Worm (Caenorhabditis elegans): ENCODE measurements around the gene srlf-4.

The srlf-4 gene

DNA sequence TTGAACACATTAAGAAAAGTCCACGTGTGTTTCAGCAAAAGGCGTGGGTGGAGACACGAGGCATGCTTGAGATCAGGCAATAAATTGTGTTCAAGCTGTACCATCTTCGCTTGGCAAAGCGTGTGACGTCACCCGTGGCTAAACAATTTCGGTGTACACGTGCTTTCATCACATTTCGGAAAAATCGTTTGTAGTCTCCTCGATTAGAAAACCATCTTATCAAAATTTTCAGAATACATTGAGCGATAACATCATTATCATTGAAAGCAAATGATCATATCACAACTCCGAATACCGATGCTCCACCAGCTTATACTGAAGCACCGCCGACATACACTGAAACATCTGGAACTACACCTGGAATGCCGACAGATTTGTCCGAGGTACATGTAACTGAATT is 22.6 kb downstream of the srlf-4 start:
- no peak for TF ChIP-seq bed-3 (GFP tag; optimal IDR thresholded peaks at IDR 0.05)
- TF ChIP-seq tbx-8 (GFP tag; optimal IDR thresholded peaks at IDR 0.05), result no peak
- TF ChIP-seq nhr-12 (tag; optimal IDR thresholded peaks at IDR 0.05), result no peak
- TF ChIP-seq ztf-11 (tag; optimal IDR thresholded peaks at IDR 0.05), result no peak
- no peak for TF ChIP-seq unc-62 (GFP tag; optimal IDR thresholded peaks at IDR 0.05)
- TF ChIP-seq nhr-28 (tag; optimal IDR thresholded peaks at IDR 0.05), result no peak
- no peak for TF ChIP-seq sem-2 (GFP tag; optimal IDR thresholded peaks at IDR 0.05)
- TF ChIP-seq ceh-39 (tag; optimal IDR thresholded peaks at IDR 0.05), result no peak

ce11 chrIV:12900267-12900666 is 24.0 kb downstream of the srlf-4 start, which contains the start of gene K08D8.10:
TSS of gene K08D8.10 (plus strand) at chrIV:12900567.
- no peak for TF ChIP-seq blmp-1 (tag; optimal IDR thresholded peaks at IDR 0.05)
- no peak for TF ChIP-seq flh-1 (GFP tag; optimal IDR thresholded peaks at IDR 0.05)
- TF ChIP-seq nhr-76 (tag; optimal IDR thresholded peaks at IDR 0.05), result no peak
- TF ChIP-seq lin-13 (tag; optimal IDR thresholded peaks at IDR 0.05), result no peak
- no peak for TF ChIP-seq elt-1 (tag; optimal IDR thresholded peaks at IDR 0.05; ENCODE audit: borderline replicate concordance, insufficient read depth)
- TF ChIP-seq nhr-2 (tag; optimal IDR thresholded peaks at IDR 0.05), result no peak
- TF ChIP-seq hlh-1 (tag; optimal IDR thresholded peaks at IDR 0.05), result no peak
- no peak for TF ChIP-seq M03D4.4 (tag; optimal IDR thresholded peaks at IDR 0.05)
- no peak for TF ChIP-seq elt-3 (tag; optimal IDR thresholded peaks at IDR 0.05)
- no peak for TF ChIP-seq nhr-12 (tag; optimal IDR thresholded peaks at IDR 0.05)
- TF ChIP-seq lsy-2 (tag; optimal IDR thresholded peaks at IDR 0.05), result no peak
- TF ChIP-seq ces-1 (GFP tag; optimal IDR thresholded peaks at IDR 0.05), result no peak
- no peak for TF ChIP-seq ceh-43 (GFP tag; optimal IDR thresholded peaks at IDR 0.05)
- TF ChIP-seq bed-3 (GFP tag; optimal IDR thresholded peaks at IDR 0.05), result no peak
- TF ChIP-seq ceh-39 (tag; optimal IDR thresholded peaks at IDR 0.05), result no peak
- TF ChIP-seq nhr-28 (tag; optimal IDR thresholded peaks at IDR 0.05), result no peak
- no peak for TF ChIP-seq snpc-4 (tag; optimal IDR thresholded peaks at IDR 0.05)
- TF ChIP-seq sem-2 (GFP tag; optimal IDR thresholded peaks at IDR 0.05), result no peak

- no peak for TF ChIP-seq drap-1 (GFP tag; optimal IDR thresholded peaks at IDR 0.05)
- TF ChIP-seq ztf-11 (tag; optimal IDR thresholded peaks at IDR 0.05), result no peak
- no peak for TF ChIP-seq snpc-4 (tag; optimal IDR thresholded peaks at IDR 0.05)
- TF ChIP-seq pha-4 (tag; optimal IDR thresholded peaks at IDR 0.05), result no peak
- no peak for TF ChIP-seq nhr-2 (tag; optimal IDR thresholded peaks at IDR 0.05)
- TF ChIP-seq tbx-8 (GFP tag; optimal IDR thresholded peaks at IDR 0.05), result no peak
Measured at ce11 chrIV:12899392-12899791, 24.8 kb downstream of the srlf-4 start, which contains the start of gene K08D8.9. TSS of gene K08D8.9 (plus strand) at chrIV:12899692.

ce11 chrIV:12898823-12899222 is 25.4 kb downstream of the srlf-4 start:
- TF ChIP-seq bed-3 (GFP tag; optimal IDR thresholded peaks at IDR 0.05) (no peak), snpc-4 (tag; optimal IDR thresholded peaks at IDR 0.05) (no peak), blmp-1 (tag; optimal IDR thresholded peaks at IDR 0.05) (no peak), flh-1 (GFP tag; optimal IDR thresholded peaks at IDR 0.05) (no peak), nhr-237 (tag; optimal IDR thresholded peaks at IDR 0.05) (no peak), mab-5 (tag; optimal IDR thresholded peaks at IDR 0.05) (no peak), nhr-76 (tag; optimal IDR thresholded peaks at IDR 0.05) (no peak), ceh-83 (GFP tag; optimal IDR thresholded peaks at IDR 0.05) (no peak), lin-13 (tag; optimal IDR thresholded peaks at IDR 0.05) (no peak), zip-8 (tag; optimal IDR thresholded peaks at IDR 0.05) (no peak), ham-2 (GFP tag; optimal IDR thresholded peaks at IDR 0.05) (no peak), cnd-1 (tag; optimal IDR thresholded peaks at IDR 0.05) (no peak), hlh-1 (tag; optimal IDR thresholded peaks at IDR 0.05) (no peak), elt-1 (tag; optimal IDR thresholded peaks at IDR 0.05; ENCODE audit: borderline replicate concordance, insufficient read depth) (no peak), tbx-8 (GFP tag; optimal IDR thresholded peaks at IDR 0.05) (no peak), M03D4.4 (tag; optimal IDR thresholded peaks at IDR 0.05) (no peak), unc-62 (GFP tag; optimal IDR thresholded peaks at IDR 0.05) (no peak), sptf-1 (tag; optimal IDR thresholded peaks at IDR 0.05) (no peak), lsy-2 (tag; optimal IDR thresholded peaks at IDR 0.05) (no peak)

ce11 chrIV:12897146-12897545 is 27.1 kb downstream of the srlf-4 start:
- TF ChIP-seq M03D4.4 (tag; optimal IDR thresholded peaks at IDR 0.05) (no peak), pha-4 (tag; optimal IDR thresholded peaks at IDR 0.05) (no peak), lin-13 (tag; optimal IDR thresholded peaks at IDR 0.05) (no peak), ceh-39 (tag; optimal IDR thresholded peaks at IDR 0.05) (no peak), cnd-1 (tag; optimal IDR thresholded peaks at IDR 0.05) (no peak), ztf-11 (tag; optimal IDR thresholded peaks at IDR 0.05) (no peak), nhr-12 (tag; optimal IDR thresholded peaks at IDR 0.05) (no peak), snpc-4 (tag; optimal IDR thresholded peaks at IDR 0.05) (no peak), nhr-76 (tag; optimal IDR thresholded peaks at IDR 0.05) (no peak), nhr-2 (tag; optimal IDR thresholded peaks at IDR 0.05) (no peak), nhr-237 (tag; optimal IDR thresholded peaks at IDR 0.05) (no peak), elt-3 (tag; optimal IDR thresholded peaks at IDR 0.05) (no peak), ham-2 (GFP tag; optimal IDR thresholded peaks at IDR 0.05) (no peak), zip-8 (tag; optimal IDR thresholded peaks at IDR 0.05) (no peak), unc-120 (tag; optimal IDR thresholded peaks at IDR 0.05; ENCODE audit: poor library complexity, severe bottlenecking) (no peak), lin-32 (GFP tag; optimal IDR thresholded peaks at IDR 0.05) (no peak), lsy-2 (tag; optimal IDR thresholded peaks at IDR 0.05) (no peak)
